Worm (Caenorhabditis elegans) whole organism, L4 larva: Measurements from ENCODE around the gene peb-1.

Experiments used
- D1046.2 ChIP-seq: fragments of 200-800 bp; sonication (Bioruptor generic); IDR thresholded peaks from 2 replicates; pipeline ENCODE4 v1.3.6; 2022; ENCODE audit warnings: missing genetic modification characterization, missing compliant biosample characterization
- F49E8.2 ChIP-seq: sonication (generic microtip); optimal IDR thresholded peaks from 2 replicates; lab custom pipeline; 2016; ENCODE audit warnings: missing compliant biosample characterization, mild to moderate bottlenecking, missing genetic modification characterization, borderline replicate concordance
- T26A8.4 ChIP-seq: fragments of 200-800 bp; sonication (Bioruptor generic); IDR thresholded peaks from 2 replicates; pipeline ENCODE4 v1.3.6; 2022; ENCODE audit warnings: missing genetic modification characterization, missing compliant biosample characterization
- Y105C5A.15 ChIP-seq: fragments of 200-800 bp; sonication (Bioruptor generic); IDR thresholded peaks from 2 replicates; pipeline ENCODE4 v1.3.6; 2022; ENCODE audit warnings: missing genetic modification characterization, missing compliant biosample characterization
- Y48G9A.11 ChIP-seq: fragments of 200-800 bp; sonication (Bioruptor generic); IDR thresholded peaks from 2 replicates; pipeline ENCODE4 v1.3.6; 2022; ENCODE audit warnings: missing genetic modification reagents, missing genetic modification characterization, missing compliant biosample characterization
- ZK337.2 ChIP-seq: fragments of 200-800 bp; sonication (Bioruptor generic); IDR thresholded peaks from 2 replicates; pipeline ENCODE4 v1.3.6; 2022; ENCODE audit warnings: missing genetic modification reagents, missing genetic modification characterization, missing compliant biosample characterization
- ces-1 ChIP-seq: fragments of 150-350 bp; sonication (generic microtip); optimal IDR thresholded peaks from 4 replicates; lab custom pipeline; 2014; ENCODE audit warnings: missing biosample characterization, missing genetic modification reagents, missing genetic modification characterization
- cey-2 ChIP-seq: sonication (generic microtip); optimal IDR thresholded peaks from 3 replicates; lab custom pipeline; 2017; ENCODE audit warnings: missing genetic modification characterization, mild to moderate bottlenecking, missing compliant biosample characterization, antibody characterized with exemption, borderline replicate concordance; ENCODE audit not compliant: insufficient read depth
- daf-12 ChIP-seq: fragments of 150-350 bp; optimal IDR thresholded peaks from 2 replicates; lab custom pipeline; 2014; ENCODE audit warnings: missing biosample characterization, missing genetic modification reagents, missing genetic modification characterization
- daf-16 ChIP-seq, 3 experiments: sonication (generic microtip); optimal IDR thresholded peaks; 2 replicates each; lab custom pipeline; 2016 to 2017; ENCODE audit warnings: missing genetic modification characterization in 3 of 3, missing genetic modification reagents in 3 of 3, mild to moderate bottlenecking in 2 of 3, missing compliant biosample characterization in 2 of 3, missing biosample characterization in 1 of 3, moderate library complexity in 1 of 3
- dmd-6 ChIP-seq: fragments of 200-800 bp; sonication (Bioruptor generic); IDR thresholded peaks from 2 replicates; pipeline ENCODE4 v1.3.6; 2022; ENCODE audit warnings: missing genetic modification reagents, missing genetic modification characterization, missing compliant biosample characterization
- dmd-8 ChIP-seq: fragments of 200-800 bp; sonication (Bioruptor generic); IDR thresholded peaks from 2 replicates; pipeline ENCODE4 v1.3.6; 2022; ENCODE audit warnings: missing genetic modification characterization, missing compliant biosample characterization
- dmd-9 ChIP-seq: fragments of 200-800 bp; sonication (Bioruptor generic); IDR thresholded peaks from 2 replicates; pipeline ENCODE4 v1.3.6; 2022; ENCODE audit warnings: missing genetic modification reagents, missing genetic modification characterization, missing compliant biosample characterization
- duxl-1 ChIP-seq: sonication (generic microtip); optimal IDR thresholded peaks from 2 replicates; lab custom pipeline; 2016; ENCODE audit warnings: mild to moderate bottlenecking, missing genetic modification characterization, moderate library complexity, missing compliant biosample characterization; ENCODE audit not compliant: poor library complexity
- dve-1 ChIP-seq: sonication (generic microtip); optimal IDR thresholded peaks from 2 replicates; lab custom pipeline; 2017; ENCODE audit warnings: antibody characterized with exemption, mild to moderate bottlenecking, missing genetic modification characterization, missing compliant biosample characterization; ENCODE audit not compliant: insufficient read depth
- egl-27 ChIP-seq: sonication (generic microtip); optimal IDR thresholded peaks from 3 replicates; lab custom pipeline; 2017; ENCODE audit warnings: missing biosample characterization, missing genetic modification reagents, missing genetic modification characterization
- gei-8 ChIP-seq: fragments of 200-800 bp; sonication (Bioruptor generic); optimal IDR thresholded peaks from 2 replicates; lab custom pipeline; 2018; ENCODE audit warnings: mild to moderate bottlenecking, missing genetic modification characterization, missing compliant biosample characterization
- hlh-11 ChIP-seq: fragments of 200-800 bp; sonication (Bioruptor generic); optimal IDR thresholded peaks from 2 replicates; lab custom pipeline; 2018; ENCODE audit warnings: mild to moderate bottlenecking, missing genetic modification characterization, missing compliant biosample characterization
- hlh-30 ChIP-seq: sonication (generic microtip); optimal IDR thresholded peaks from 2 replicates; lab custom pipeline; 2017; ENCODE audit warnings: antibody characterized with exemption, mild to moderate bottlenecking, missing genetic modification characterization, missing compliant biosample characterization; ENCODE audit not compliant: insufficient read depth
- lin-1 ChIP-seq: fragments of 200-800 bp; sonication (Bioruptor generic); IDR thresholded peaks from 2 replicates; pipeline ENCODE4 v1.3.6; 2022; ENCODE audit warnings: missing genetic modification reagents, missing genetic modification characterization, missing compliant biosample characterization
- lin-29 ChIP-seq: fragments of 200-800 bp; sonication (Bioruptor generic); IDR thresholded peaks from 2 replicates; pipeline ENCODE4 v1.3.6; 2022; ENCODE audit warnings: missing genetic modification reagents, missing genetic modification characterization, missing compliant biosample characterization
- madf-5 ChIP-seq, 2 experiments: fragments of 200-800 bp; sonication (Bioruptor generic); IDR thresholded peaks; 2 replicates each; pipeline ENCODE4 v1.3.6; 2022; ENCODE audit warnings: missing compliant biosample characterization in 2 of 2, missing genetic modification characterization in 2 of 2
- mdl-1 ChIP-seq, 2 experiments: fragments of 150-350 bp in 1 of 2; sonication (generic microtip) in 1 of 2; optimal IDR thresholded peaks; 2 replicates each; lab custom pipeline; 2014 to 2017; ENCODE audit warnings: missing biosample characterization in 2 of 2, missing genetic modification characterization in 2 of 2
- mxl-2 ChIP-seq: fragments of 200-800 bp; sonication (Bioruptor generic); conservative IDR thresholded peaks from 2 replicates; pipeline ENCODE4 v1.3.6; 2022; ENCODE audit warnings: missing genetic modification reagents, missing genetic modification characterization, missing compliant biosample characterization
- mxl-3 ChIP-seq: fragments of 200-800 bp; sonication (Bioruptor generic); optimal IDR thresholded peaks from 2 replicates; lab custom pipeline; 2018; ENCODE audit warnings: mild to moderate bottlenecking, missing genetic modification characterization, missing compliant biosample characterization
- nhr-11 ChIP-seq: fragments of 150-350 bp; optimal IDR thresholded peaks from 2 replicates; lab custom pipeline; 2014; ENCODE audit warnings: missing biosample characterization, missing genetic modification characterization
- nhr-237 ChIP-seq: sonication (generic microtip); optimal IDR thresholded peaks from 2 replicates; lab custom pipeline; 2017; ENCODE audit warnings: missing biosample characterization, missing genetic modification characterization
- nhr-28 ChIP-seq: fragments of 150-350 bp; optimal IDR thresholded peaks from 2 replicates; lab custom pipeline; 2014; ENCODE audit warnings: missing biosample characterization, missing genetic modification characterization
- nhr-41 ChIP-seq: fragments of 200-800 bp; sonication (Bioruptor generic); IDR thresholded peaks from 2 replicates; pipeline ENCODE4 v1.3.6; 2022; ENCODE audit warnings: missing genetic modification reagents, missing genetic modification characterization, missing compliant biosample characterization
- nhr-76 ChIP-seq: fragments of 150-350 bp; optimal IDR thresholded peaks from 2 replicates; lab custom pipeline; 2014; ENCODE audit warnings: missing biosample characterization, missing genetic modification characterization
- nhr-77 ChIP-seq: fragments of 150-350 bp; optimal IDR thresholded peaks from 2 replicates; lab custom pipeline; 2014; ENCODE audit warnings: missing biosample characterization, missing genetic modification characterization
- pqm-1 ChIP-seq: sonication (generic microtip); optimal IDR thresholded peaks from 2 replicates; lab custom pipeline; 2017; ENCODE audit warnings: missing biosample characterization, missing genetic modification characterization
- rbr-2 ChIP-seq: sonication (generic microtip); optimal IDR thresholded peaks from 2 replicates; lab custom pipeline; 2016; ENCODE audit warnings: missing genotype, missing genetic modification characterization, missing compliant biosample characterization
- set-16 ChIP-seq: fragments of 200-800 bp; sonication (Bioruptor generic); IDR thresholded peaks from 2 replicates; pipeline ENCODE4 v1.3.6; 2022; ENCODE audit warnings: missing genetic modification reagents, missing genetic modification characterization, missing compliant biosample characterization
- snpc-4 ChIP-seq: fragments of 150-350 bp; optimal IDR thresholded peaks from 2 replicates; lab custom pipeline; 2014; ENCODE audit warnings: missing biosample characterization, missing genetic modification characterization
- spr-1 ChIP-seq: sonication (generic microtip); optimal IDR thresholded peaks from 2 replicates; lab custom pipeline; 2016; ENCODE audit warnings: mild to moderate bottlenecking, missing genetic modification characterization, missing compliant biosample characterization
- tra-1 ChIP-seq: fragments of 200-800 bp; sonication (Bioruptor generic); IDR thresholded peaks from 2 replicates; pipeline ENCODE4 v1.3.6; 2022; ENCODE audit warnings: missing genetic modification reagents, missing genetic modification characterization, missing compliant biosample characterization
- unc-62 ChIP-seq, 3 experiments: fragments of 150-350 bp in 1 of 3; sonication (generic microtip); optimal IDR thresholded peaks in 2 of 3; peaks in 1 of 3; 1 replicate in 1 of 3; 2 replicates in 2 of 3; lab custom pipeline; 2014 to 2017; ENCODE audit warnings: missing biosample characterization in 3 of 3, missing genetic modification characterization in 3 of 3, missing genetic modification reagents in 3 of 3, missing genotype in 1 of 3
- zfp-3 ChIP-seq: fragments of 200-800 bp; sonication (Bioruptor generic); conservative IDR thresholded peaks from 2 replicates; pipeline ENCODE4 v1.3.6; 2022; ENCODE audit warnings: missing genetic modification reagents, missing genetic modification characterization, missing compliant biosample characterization
- zip-2 ChIP-seq: fragments of 150-350 bp; optimal IDR thresholded peaks from 2 replicates; lab custom pipeline; 2014; ENCODE audit warnings: missing biosample characterization, missing genetic modification characterization
- ztf-11 ChIP-seq: fragments of 150-350 bp; optimal IDR thresholded peaks from 2 replicates; lab custom pipeline; 2014; ENCODE audit warnings: missing biosample characterization, missing genetic modification characterization
- ztf-7 ChIP-seq: fragments of 150-350 bp; optimal IDR thresholded peaks from 2 replicates; lab custom pipeline; 2014; ENCODE audit warnings: missing biosample characterization, missing genetic modification characterization

The peb-1 gene

ce11 chrX:2219006-2219405 lies 8.2 kb downstream of the peb-1 start:
- TF ChIP-seq duxl-1 (tag; lab: Kevin White, UChicago) (peak; percentile 68), nhr-11 (tag; lab: Kevin White, UChicago) (no peak), tra-1 (GFP tag; lab: Robert Waterston, UW) (no peak), zfp-3 (GFP tag; lab: Robert Waterston, UW) (no peak), egl-27 (tag; lab: Kevin White, UChicago) (no peak), rbr-2 (tag; lab: Kevin White, UChicago) (no peak), spr-1 (tag; lab: Kevin White, UChicago) (no peak), dmd-6 (GFP tag; lab: Robert Waterston, UW) (no peak), nhr-28 (tag; lab: Kevin White, UChicago) (peak; percentile 40), dmd-8 (GFP tag; lab: Robert Waterston, UW) (no peak), cey-2 (tag; lab: Kevin White, UChicago) (no peak), T26A8.4 (no peak), mxl-2 (GFP tag; lab: Robert Waterston, UW) (no peak), mdl-1 (tag; optimal IDR thresholded peaks at IDR 0.05; lab: Kevin White, UChicago) (peak in 1 of 2 experiments; percentile 34), Y48G9A.11 (GFP tag; lab: Robert Waterston, UW) (no peak), ztf-7 (tag; lab: Kevin White, UChicago) (no peak), hlh-30 (tag; lab: Kevin White, UChicago) (peak; percentile 6), dve-1 (tag; lab: Kevin White, UChicago) (no peak), lin-1 (GFP tag; lab: Robert Waterston, UW) (no peak), mxl-3 (GFP tag; lab: Kevin White, UChicago) (peak; percentile 14), hlh-11 (tag; lab: Kevin White, UChicago) (peak; percentile 41), ces-1 (GFP tag; lab: Kevin White, UChicago) (no peak), nhr-77 (tag; lab: Kevin White, UChicago) (no peak)
- TF ChIP-seq, all 104 proteins: peak for 6

ce11 chrX:2219453-2219852 lies 8.6 kb downstream of the peb-1 start:
- TF ChIP-seq D1046.2 (GFP tag; lab: Robert Waterston, UW): 0 out of 2 replicates have a peak, but pooled peaks have one; percentile 44
- no peak for TF ChIP-seq nhr-11 (tag; lab: Kevin White, UChicago)
- TF ChIP-seq set-16: peak; percentile 90
- no peak for TF ChIP-seq dmd-8 (GFP tag; lab: Robert Waterston, UW)
- 0 out of 2 replicates have a peak, but pooled peaks have one; percentile 10 for TF ChIP-seq tra-1 (GFP tag; lab: Robert Waterston, UW)
- TF ChIP-seq dmd-9 (GFP tag; lab: Robert Waterston, UW): no peak
- no peak for TF ChIP-seq daf-12 (tag; lab: Kevin White, UChicago)

- TF ChIP-seq gei-8 (no peak), pqm-1 (tag; lab: Kevin White, UChicago) (peak; percentile 0), ztf-11 (tag; lab: Kevin White, UChicago) (no peak), daf-16 (GFP tag; optimal IDR thresholded peaks at IDR 0.05; lab: Kevin White, UChicago) (no peak), daf-16 (tag; optimal IDR thresholded peaks at IDR 0.05; lab: Kevin White, UChicago) (no peak), cey-2 (tag; lab: Kevin White, UChicago) (no peak), snpc-4 (tag; lab: Kevin White, UChicago) (no peak), zip-2 (tag; lab: Kevin White, UChicago) (no peak)
Measured at ce11 chrX:2220850-2221249, 10.0 kb downstream of the peb-1 start, which contains the start of gene hex-1. Gene hex-1 (plus strand): TSS chrX:2221150.

- TF ChIP-seq duxl-1 (tag; lab: Kevin White, UChicago) (peak; percentile 49), nhr-237 (tag; lab: Kevin White, UChicago) (no peak), Y48G9A.11 (GFP tag; lab: Robert Waterston, UW) (peak; percentile 80), mxl-2 (GFP tag; lab: Robert Waterston, UW) (0 out of 2 replicates have a peak, but pooled peaks have one; percentile 37), hlh-11 (tag; lab: Kevin White, UChicago) (peak; percentile 62), dmd-8 (GFP tag; lab: Robert Waterston, UW) (peak; percentile 80), unc-62 (GFP tag; optimal IDR thresholded peaks at IDR 0.05 in 1 of 2; lab: Kevin White, UChicago) (peak in 1 of 2 experiments; percentile 91), unc-62 (tag; optimal IDR thresholded peaks at IDR 0.05; lab: Kevin White, UChicago) (no peak), nhr-76 (tag; lab: Kevin White, UChicago) (no peak), nhr-41 (GFP tag; lab: Robert Waterston, UW) (peak; percentile 63; the same call in 1 of the 2 replicates), Y105C5A.15 (GFP tag; lab: Robert Waterston, UW) (peak; percentile 76), F49E8.2 (peak; percentile 41), lin-29 (GFP tag; lab: Robert Waterston, UW) (0 out of 2 replicates have a peak, but pooled peaks have one; percentile 61), madf-5 (GFP tag; IDR thresholded peaks at IDR 0.05; lab: Robert Waterston, UW) (peak; percentile 59 to 78; a peak in 2 of 4 replicates), ZK337.2 (GFP tag; lab: Robert Waterston, UW) (peak; percentile 85)
Measured at ce11 chrX:2226875-2227355, 16.1 kb downstream of the peb-1 start.
